Fruit fly (Drosophila melanogaster): Measurements from ENCODE around the gene CG12535.

CG12535 gene

DNA sequence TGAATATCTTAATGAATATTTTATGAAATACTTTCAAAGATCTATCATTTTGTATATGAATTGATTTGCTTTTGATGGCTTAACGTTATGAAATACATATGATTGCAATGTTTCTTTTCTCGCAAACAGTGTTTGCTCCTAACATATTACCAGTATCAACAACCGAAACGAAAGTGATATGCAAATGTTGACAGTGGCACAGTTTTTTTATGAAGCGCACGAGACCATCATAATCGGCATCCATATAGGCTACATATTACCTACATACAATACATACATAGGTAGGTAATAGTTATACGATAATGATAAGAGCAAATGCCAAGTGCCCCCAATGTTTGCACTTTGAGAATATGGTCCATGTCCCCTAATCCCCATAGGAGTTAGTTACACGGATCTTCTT, 89.9 kb downstream of the CG12535 start (continued):
- TF ChIP-seq Scr (GFP tag; IDR thresholded peaks at IDR 0.05; ENCODE audit: partially characterized antibody) (no peak), wek (GFP tag; optimal IDR thresholded peaks at IDR 0.05) (peak; percentile 25), CG14860 (GFP tag; IDR thresholded peaks at IDR 0.05; ENCODE audit: partially characterized antibody) (no peak), scrt (GFP tag; optimal IDR thresholded peaks at IDR 0.05) (no peak), Camta (GFP tag; optimal IDR thresholded peaks at IDR 0.05) (peak; percentile 13), bbx (GFP tag; IDR thresholded peaks at IDR 0.05; ENCODE audit: partially characterized antibody) (no peak), CG43689 (GFP tag; IDR thresholded peaks at IDR 0.05) (0 out of 2 replicates have a peak, but pooled peaks have one; percentile 14), CG15073 (GFP tag; optimal IDR thresholded peaks at IDR 0.05) (no peak), gce (GFP tag; IDR thresholded peaks at IDR 0.05) (no peak), ap (GFP tag; IDR thresholded peaks at IDR 0.05) (no peak), psq (GFP tag; optimal IDR thresholded peaks at IDR 0.05) (no peak), lov (optimal IDR thresholded peaks at IDR 0.05) (no peak), lov (GFP tag; IDR thresholded peaks at IDR 0.05) (no peak), NK7.1 (GFP tag; optimal IDR thresholded peaks at IDR 0.05) (no peak), gsb (GFP tag; IDR thresholded peaks at IDR 0.05) (no peak), CG3281 (GFP tag; optimal IDR thresholded peaks at IDR 0.05) (no peak), CG14441 (GFP tag; IDR thresholded peaks at IDR 0.05) (no peak), CG10274 (GFP tag; optimal IDR thresholded peaks at IDR 0.05) (no peak), hb (GFP tag; IDR thresholded peaks at IDR 0.05; ENCODE audit: partially characterized antibody) (no peak), Bteb2 (GFP tag; optimal IDR thresholded peaks at IDR 0.05) (no peak), Awh (GFP tag; IDR thresholded peaks at IDR 0.05) (0 out of 2 replicates have a peak, but pooled peaks have one; percentile 40), Asciz (GFP tag; optimal IDR thresholded peaks at IDR 0.05) (peak; percentile 9)

DNA sequence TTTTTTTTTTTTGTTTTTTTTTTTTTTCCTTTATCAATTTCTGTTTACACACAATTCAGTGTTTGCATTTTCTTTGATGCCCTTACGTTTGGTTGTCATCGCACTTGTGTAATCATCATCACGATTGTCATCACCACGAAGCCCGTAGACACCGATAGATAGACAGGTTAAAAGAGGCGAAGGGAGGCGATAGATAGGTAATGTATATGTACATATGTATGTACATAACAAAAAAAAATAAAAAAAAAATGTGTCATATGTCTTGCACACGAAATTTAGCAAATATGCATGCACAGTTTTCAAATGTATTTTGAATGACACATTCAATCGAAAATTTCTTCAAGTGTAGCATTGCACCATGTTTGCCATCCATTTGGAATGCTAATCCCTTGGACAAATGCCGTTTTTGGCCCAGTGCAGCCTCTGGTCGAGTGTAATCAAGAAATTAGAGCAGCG, 91.0 kb downstream of the CG12535 start:
- TF ChIP-seq odd (GFP tag; optimal IDR thresholded peaks at IDR 0.05) (peak; percentile 32), Ssrp (tag; optimal IDR thresholded peaks at IDR 0.05) (peak; percentile 36), tio (GFP tag; optimal IDR thresholded peaks at IDR 0.05) (no peak), sima (GFP tag; optimal IDR thresholded peaks at IDR 0.05) (no peak), CG11085 (GFP tag; IDR thresholded peaks at IDR 0.05) (no peak), lola (GFP tag; optimal IDR thresholded peaks at IDR 0.05) (peak in 1 of 3 experiments; percentile 12), CG9215 (GFP tag; IDR thresholded peaks at IDR 0.05) (no peak), esg (GFP tag; conservative IDR thresholded peaks at IDR 0.05) (no peak), CG34376 (GFP tag; optimal IDR thresholded peaks at IDR 0.05) (no peak), CoRest (tag; optimal IDR thresholded peaks at IDR 0.05) (peak; percentile 57), CG1529 (GFP tag; optimal IDR thresholded peaks at IDR 0.05) (peak; percentile 25), CG15514 (GFP tag; optimal IDR thresholded peaks at IDR 0.05) (peak; percentile 12), CG11398 (GFP tag; optimal IDR thresholded peaks at IDR 0.05) (peak; percentile 37), CG42726 (GFP tag; IDR thresholded peaks at IDR 0.05; ENCODE audit: partially characterized antibody) (no peak), pita (GFP tag; optimal IDR thresholded peaks at IDR 0.05) (no peak), Dll (GFP tag; IDR thresholded peaks at IDR 0.05; ENCODE audit: partially characterized antibody) (no peak), CG10209 (GFP tag; optimal IDR thresholded peaks at IDR 0.05) (peak; percentile 59), CG6683 (GFP tag; optimal IDR thresholded peaks at IDR 0.05) (no peak), YL-1 (GFP tag; optimal IDR thresholded peaks at IDR 0.05) (peak; percentile 14), ftz-f1 (GFP tag; optimal IDR thresholded peaks at IDR 0.05) (no peak), sisA (GFP tag; IDR thresholded peaks at IDR 0.05) (no peak), Sox100B (GFP tag; optimal IDR thresholded peaks at IDR 0.05) (peak; percentile 63), bab2 (GFP tag; optimal IDR thresholded peaks at IDR 0.05) (peak; percentile 40), C15 (GFP tag; IDR thresholded peaks at IDR 0.05) (no peak), Hr51 (GFP tag; optimal IDR thresholded peaks at IDR 0.05) (peak in 1 of 2 experiments; percentile 44), Atf-2 (GFP tag; optimal IDR thresholded peaks at IDR 0.05) (no peak), dimm (GFP tag; IDR thresholded peaks at IDR 0.05) (no peak), CG4424 (GFP tag; optimal IDR thresholded peaks at IDR 0.05) (no peak), grn (GFP tag; optimal IDR thresholded peaks at IDR 0.05) (peak; percentile 65)
